Worm (Caenorhabditis elegans) whole organism, L4/young adult: ENCODE results near the gene maa-1.

Experiments
- W03F9.2 ChIP-seq: fragments of 150-350 bp; optimal IDR thresholded peaks from 2 replicates; lab custom pipeline; 2014; ENCODE audit warnings: missing biosample characterization, missing genetic modification characterization
- dao-5 ChIP-seq: sonication (generic microtip); optimal IDR thresholded peaks from 2 replicates; lab custom pipeline; 2016; ENCODE audit warnings: missing genotype, missing genetic modification characterization, moderate library complexity, missing compliant biosample characterization
- him-1 ChIP-seq: sonication (generic microtip); optimal IDR thresholded peaks from 2 replicates; lab custom pipeline; 2016; ENCODE audit warnings: missing genotype, missing genetic modification reagents, missing genetic modification characterization, missing compliant biosample characterization

DNA sequence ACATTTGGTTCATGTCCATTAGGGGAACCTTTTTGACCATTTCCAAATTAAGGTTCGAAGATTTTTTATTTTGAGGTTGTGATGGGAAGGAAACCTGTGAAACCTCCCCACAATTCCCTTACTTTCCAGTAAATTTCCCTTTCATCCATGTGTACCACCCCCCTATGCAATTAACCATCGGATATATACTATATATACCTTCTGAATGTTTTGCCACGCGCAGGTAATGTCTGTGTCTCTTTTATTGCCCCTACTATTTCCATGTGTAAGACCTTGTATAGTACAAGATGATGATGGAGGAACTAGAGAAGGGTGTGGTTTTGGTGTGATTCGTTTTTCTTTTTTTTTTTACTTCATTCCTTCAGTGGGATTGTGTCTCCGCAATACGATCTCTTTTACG, 7.7 kb downstream of the maa-1 start:
- TF ChIP-seq dao-5 (no peak), him-1 (no peak), W03F9.2 (tag; lab: Kevin White, UChicago) (no peak)
